Worm (Caenorhabditis elegans): ENCODE data around the gene C30A5.10.

ce11 chrIII:8240948-8241347 lies 31.3 kb upstream of the C30A5.10 start:
- no peak for TF ChIP-seq ZK546.5 (tag; optimal IDR thresholded peaks at IDR 0.05)
- TF ChIP-seq egl-27 (tag; optimal IDR thresholded peaks at IDR 0.05), result no peak
- no peak for TF ChIP-seq fos-1 (tag; optimal IDR thresholded peaks at IDR 0.05)
- no peak for TF ChIP-seq nhr-237 (tag; optimal IDR thresholded peaks at IDR 0.05)
- no peak for TF ChIP-seq fkh-10 (GFP tag; optimal IDR thresholded peaks at IDR 0.05)
- no peak for TF ChIP-seq skn-1 (tag; optimal IDR thresholded peaks at IDR 0.05)
- TF ChIP-seq R02D3.7 (tag; optimal IDR thresholded peaks at IDR 0.05), result no peak
